Fruit fly (Drosophila melanogaster): ENCODE data around the gene CG7567.
A peak's percentile ranks its signal among the peaks of the same experiment; 100 is the strongest.

DNA sequence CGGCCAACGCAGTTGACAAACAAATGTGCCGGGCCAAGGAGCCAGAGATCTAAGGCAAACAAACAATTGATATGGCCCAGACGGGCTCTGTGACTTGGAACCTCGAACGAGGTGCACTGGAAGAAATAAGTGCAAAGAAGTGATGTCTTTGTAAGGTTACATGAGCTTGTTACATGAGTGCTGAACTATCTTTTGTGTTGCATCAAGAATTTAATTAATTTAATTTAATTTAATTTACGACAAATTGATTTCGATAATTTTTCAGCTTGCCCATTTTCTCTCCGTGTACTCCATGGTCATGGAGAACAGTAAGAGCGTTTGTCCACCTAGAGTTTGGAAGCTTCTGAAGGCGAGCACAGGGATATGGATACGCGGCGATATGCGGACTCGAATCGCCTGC is 38.0 kb downstream of the CG7567 start:
- no peak for TF ChIP-seq Dfd (GFP tag; optimal IDR thresholded peaks at IDR 0.05)
- TF ChIP-seq usp (GFP tag; optimal IDR thresholded peaks at IDR 0.05): no peak
- no peak for TF ChIP-seq dsf (GFP tag; optimal IDR thresholded peaks at IDR 0.05; ENCODE audit: borderline replicate concordance)
- no peak for TF ChIP-seq Abd-B (GFP tag; optimal IDR thresholded peaks at IDR 0.05)
- peak; percentile 29 for TF ChIP-seq fru (GFP tag; optimal IDR thresholded peaks at IDR 0.05)
- TF ChIP-seq rgr (GFP tag; optimal IDR thresholded peaks at IDR 0.05): peak; percentile 29
- TF ChIP-seq psq (GFP tag; optimal IDR thresholded peaks at IDR 0.05): peak; percentile 20
- no peak for TF ChIP-seq Hr78 (GFP tag; optimal IDR thresholded peaks at IDR 0.05)
- no peak for TF ChIP-seq tai (GFP tag; optimal IDR thresholded peaks at IDR 0.05)
- TF ChIP-seq Hnf4 (GFP tag; optimal IDR thresholded peaks at IDR 0.05): peak; percentile 56
- no peak for TF ChIP-seq Vsx2 (GFP tag; optimal IDR thresholded peaks at IDR 0.05; ENCODE audit: partially characterized antibody)
- TF ChIP-seq Jra (GFP tag; optimal IDR thresholded peaks at IDR 0.05): no peak
- no peak for TF ChIP-seq Dif (GFP tag; optimal IDR thresholded peaks at IDR 0.05; ENCODE audit: partially characterized antibody)
